Fruit fly (Drosophila melanogaster): Measurements from ENCODE around the gene CG43732.

The CG43732 gene

dm6 chr3R:19023862-19024261 lies 73.9 kb downstream of the CG43732 start, which contains the start of the genes CG6005 and CG14286 (continued):
- TF ChIP-seq CG13123 (GFP tag; optimal IDR thresholded peaks at IDR 0.05) (peak; percentile 49), CG9817 (tag; optimal IDR thresholded peaks at IDR 0.05) (peak; percentile 46), salm (tag; optimal IDR thresholded peaks at IDR 0.05) (no peak), D (optimal IDR thresholded peaks at IDR 0.05) (no peak), D (GFP tag; optimal IDR thresholded peaks at IDR 0.05) (no peak), PHDP (tag; optimal IDR thresholded peaks at IDR 0.05) (peak; percentile 36), CG13624 (GFP tag; optimal IDR thresholded peaks at IDR 0.05) (peak; percentile 75), CG18011 (GFP tag; optimal IDR thresholded peaks at IDR 0.05) (peak; percentile 40), CG15696 (tag; optimal IDR thresholded peaks at IDR 0.05) (no peak), hth (optimal IDR thresholded peaks at IDR 0.05) (no peak), CG9215 (GFP tag; IDR thresholded peaks at IDR 0.05) (peak; percentile 67), CG11247 (GFP tag; IDR thresholded peaks at IDR 0.05) (peak; percentile 62; the same call in 1 of the 2 replicates), CG2889 (GFP tag; IDR thresholded peaks at IDR 0.05) (0 out of 3 replicates have a peak, but pooled peaks have one; percentile 25), seq (GFP tag; IDR thresholded peaks at IDR 0.05) (peak; percentile 63; the same call in 1 of the 2 replicates), oc (tag; optimal IDR thresholded peaks at IDR 0.05) (no peak), CG4617 (GFP tag; optimal IDR thresholded peaks at IDR 0.05; ENCODE audit: borderline replicate concordance) (peak; percentile 97), Meics (GFP tag; optimal IDR thresholded peaks at IDR 0.05) (no peak), Fer3 (tag; optimal IDR thresholded peaks at IDR 0.05) (no peak), CG4328 (GFP tag; optimal IDR thresholded peaks at IDR 0.05) (no peak), Bdp1 (GFP tag; optimal IDR thresholded peaks at IDR 0.05) (peak; percentile 37), Scr (GFP tag; IDR thresholded peaks at IDR 0.05; ENCODE audit: partially characterized antibody) (peak; percentile 82), Hr51 (GFP tag; optimal IDR thresholded peaks at IDR 0.05) (peak; percentile 19 to 72), CG15514 (GFP tag; optimal IDR thresholded peaks at IDR 0.05) (peak; percentile 52), CG14710 (tag; optimal IDR thresholded peaks at IDR 0.05) (peak; percentile 37), chn (GFP tag; optimal IDR thresholded peaks at IDR 0.05) (peak; percentile 78), Dek (tag; optimal IDR thresholded peaks at IDR 0.05) (peak; percentile 19), CG9932 (GFP tag; IDR thresholded peaks at IDR 0.05) (peak; percentile 93), gfzf (GFP tag; optimal IDR thresholded peaks at IDR 0.05) (peak; percentile 23), CG11456 (GFP tag; IDR thresholded peaks at IDR 0.05) (peak; percentile 92), CG6654 (GFP tag; optimal IDR thresholded peaks at IDR 0.05) (no peak), chm (GFP tag; IDR thresholded peaks at IDR 0.05) (peak; percentile 85), Asciz (GFP tag; optimal IDR thresholded peaks at IDR 0.05) (no peak), ro (GFP tag; IDR thresholded peaks at IDR 0.05) (peak; percentile 57; the same call in 1 of the 2 replicates), CG14441 (GFP tag; IDR thresholded peaks at IDR 0.05) (peak; percentile 58; the same call in 1 of the 2 replicates), BtbVII (GFP tag; optimal IDR thresholded peaks at IDR 0.05) (no peak), CG7928 (GFP tag; optimal IDR thresholded peaks at IDR 0.05) (no peak), CG8478 (optimal IDR thresholded peaks at IDR 0.05) (no peak), ac (GFP tag; optimal IDR thresholded peaks at IDR 0.05) (no peak), Oli (tag; optimal IDR thresholded peaks at IDR 0.05) (no peak), tup (GFP tag; optimal IDR thresholded peaks at IDR 0.05) (peak; percentile 34), CG18764 (GFP tag; optimal IDR thresholded peaks at IDR 0.05) (peak; percentile 4), CG4282 (GFP tag; optimal IDR thresholded peaks at IDR 0.05) (peak; percentile 21), CG15011 (GFP tag; optimal IDR thresholded peaks at IDR 0.05) (no peak), ERR (GFP tag; optimal IDR thresholded peaks at IDR 0.05) (no peak), pho (GFP tag; optimal IDR thresholded peaks at IDR 0.05) (peak; percentile 64), Dip3 (GFP tag; optimal IDR thresholded peaks at IDR 0.05) (peak; percentile 45), Hmr (GFP tag; optimal IDR thresholded peaks at IDR 0.05) (peak; percentile 44), CG9609 (GFP tag; optimal IDR thresholded peaks at IDR 0.05) (peak; percentile 61), unpg (GFP tag; optimal IDR thresholded peaks at IDR 0.05) (peak; percentile 24), Antp (GFP tag; optimal IDR thresholded peaks at IDR 0.05) (peak; percentile 65), CG13296 (GFP tag; optimal IDR thresholded peaks at IDR 0.05) (peak; percentile 6)
